Fruit fly (Drosophila melanogaster): ENCODE results near the gene CG8001.
A peak's percentile ranks its signal among the peaks of the same experiment; 100 is the strongest.

The CG8001 gene

DNA sequence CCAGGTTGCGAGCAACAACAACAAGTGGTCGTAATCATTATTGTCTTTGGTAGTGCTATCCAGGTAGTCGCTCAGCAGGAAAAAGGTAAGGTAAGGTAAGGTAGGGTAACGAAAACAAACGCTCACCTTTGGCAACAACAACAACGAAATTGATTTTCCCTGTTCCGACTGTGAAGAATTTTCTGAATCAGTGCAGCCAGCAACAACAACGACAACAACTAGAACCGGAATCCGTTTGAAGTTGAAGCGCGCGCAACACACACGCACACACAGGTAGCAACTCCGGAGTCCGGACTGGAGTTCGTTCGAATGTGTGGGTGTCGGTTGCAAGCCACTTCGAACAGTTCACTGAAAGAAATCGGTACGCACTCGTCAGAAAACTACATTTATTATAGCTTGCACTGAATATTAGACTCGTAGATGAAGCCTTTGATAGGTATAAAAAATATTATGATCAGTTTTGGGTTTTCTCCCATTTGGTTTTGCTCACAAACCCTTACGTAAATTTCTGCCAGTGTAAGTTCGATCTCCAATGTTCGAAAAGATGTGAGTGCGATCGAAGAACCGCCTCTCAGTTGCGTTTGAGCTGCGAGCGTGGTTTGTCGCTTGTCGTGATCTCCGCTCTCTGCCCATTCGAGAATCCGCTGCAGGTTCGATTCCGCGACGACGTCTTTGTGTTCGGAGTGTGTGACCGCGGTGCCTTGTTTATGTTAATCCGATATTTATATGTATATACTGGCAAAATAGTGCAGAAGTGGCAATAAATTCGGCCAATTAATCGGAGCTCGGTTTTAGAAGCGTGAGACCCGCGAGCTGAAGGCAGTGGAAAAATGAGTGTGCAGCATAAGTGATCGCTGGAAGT is 9.4 kb upstream of the CG8001 start, which contains the start of gene CG13921 (continued):
- TF ChIP-seq Scr (GFP tag; IDR thresholded peaks at IDR 0.05; ENCODE audit: partially characterized antibody) (no peak), CG9215 (GFP tag; IDR thresholded peaks at IDR 0.05) (peak; percentile 97), CG3838 (GFP tag; optimal IDR thresholded peaks at IDR 0.05) (peak; percentile 96), eyg (GFP tag; optimal IDR thresholded peaks at IDR 0.05) (peak; percentile 98), Pdp1 (GFP tag; optimal IDR thresholded peaks at IDR 0.05) (peak; percentile 99 to 100), Myb (GFP tag; optimal IDR thresholded peaks at IDR 0.05) (peak; percentile 93), CG12071 (GFP tag; optimal IDR thresholded peaks at IDR 0.05) (peak; percentile 99), CG13424 (tag; optimal IDR thresholded peaks at IDR 0.05) (peak; percentile 99), CG43689 (GFP tag; IDR thresholded peaks at IDR 0.05) (peak; percentile 96), B-H1 (GFP tag; IDR thresholded peaks at IDR 0.05) (peak; percentile 98), ara (GFP tag; IDR thresholded peaks at IDR 0.05) (peak; percentile 100), CG2875 (GFP tag; optimal IDR thresholded peaks at IDR 0.05) (peak; percentile 99), Lim3 (GFP tag; IDR thresholded peaks at IDR 0.05) (peak; percentile 96), Dip2 (GFP tag; IDR thresholded peaks at IDR 0.05) (peak; percentile 79), CG8359 (GFP tag; optimal IDR thresholded peaks at IDR 0.05; ENCODE audit: borderline replicate concordance) (peak; percentile 96), Doc2 (GFP tag; IDR thresholded peaks at IDR 0.05) (peak; percentile 95), Side (GFP tag; optimal IDR thresholded peaks at IDR 0.05) (peak; percentile 94), CG2678 (tag; optimal IDR thresholded peaks at IDR 0.05) (peak; percentile 99), Chrac-16 (GFP tag; optimal IDR thresholded peaks at IDR 0.05) (peak; percentile 99), CrebB (tag; optimal IDR thresholded peaks at IDR 0.05) (peak; percentile 97), mam (GFP tag; optimal IDR thresholded peaks at IDR 0.05) (peak; percentile 99), crol (GFP tag; IDR thresholded peaks at IDR 0.05) (peak; percentile 77), kah (GFP tag; optimal IDR thresholded peaks at IDR 0.05) (peak; percentile 95), fd96Cb (tag; optimal IDR thresholded peaks at IDR 0.05) (peak; percentile 100), CG11085 (GFP tag; IDR thresholded peaks at IDR 0.05) (peak; percentile 98), ci (GFP tag; IDR thresholded peaks at IDR 0.05) (peak; percentile 100), CG6689 (GFP tag; IDR thresholded peaks at IDR 0.05) (peak; percentile 99), Poxn (GFP tag; IDR thresholded peaks at IDR 0.05) (peak; percentile 94), trh (GFP tag; optimal IDR thresholded peaks at IDR 0.05) (peak; percentile 97), lilli (GFP tag; optimal IDR thresholded peaks at IDR 0.05) (peak; percentile 99), CG10267 (tag; optimal IDR thresholded peaks at IDR 0.05) (peak; percentile 99), phol (tag; optimal IDR thresholded peaks at IDR 0.05) (peak; percentile 99), gt (GFP tag; IDR thresholded peaks at IDR 0.05) (peak; percentile 98), zen2 (GFP tag; IDR thresholded peaks at IDR 0.05; ENCODE audit: partially characterized antibody) (no peak), CG13624 (GFP tag; optimal IDR thresholded peaks at IDR 0.05) (peak; percentile 99), schlank (tag; optimal IDR thresholded peaks at IDR 0.05) (peak; percentile 95), CG3065 (GFP tag; optimal IDR thresholded peaks at IDR 0.05) (peak; percentile 98), Mrtf (GFP tag; IDR thresholded peaks at IDR 0.05) (peak; percentile 98), Dip3 (GFP tag; optimal IDR thresholded peaks at IDR 0.05) (peak; percentile 95), CG12299 (tag; optimal IDR thresholded peaks at IDR 0.05) (peak; percentile 96), Ravus (GFP tag; IDR thresholded peaks at IDR 0.05) (peak; percentile 96), ttk (GFP tag; IDR thresholded peaks at IDR 0.05) (peak; percentile 99), Elba2 (GFP tag; optimal IDR thresholded peaks at IDR 0.05) (peak; percentile 99), knrl (GFP tag; IDR thresholded peaks at IDR 0.05; ENCODE audit: partially characterized antibody) (peak; percentile 32; the same call in 1 of the 3 replicates), Dref (GFP tag; IDR thresholded peaks at IDR 0.05) (peak; percentile 46), Ets65A (GFP tag) (peak; percentile 100), BEAF-32 (GFP tag; optimal IDR thresholded peaks at IDR 0.05) (peak; percentile 28), otp (GFP tag; IDR thresholded peaks at IDR 0.05) (peak; percentile 100), Dll (GFP tag; IDR thresholded peaks at IDR 0.05; ENCODE audit: partially characterized antibody) (no peak)
